Worm (Caenorhabditis elegans) whole organism, young adult: ENCODE results near the gene gcs-1.

Source experiments
- B0336.3 ChIP-seq: fragments of 200-800 bp; sonication (Bioruptor generic); IDR thresholded peaks from 2 replicates; pipeline ENCODE4 v1.3.6; 2022; ENCODE audit warnings: missing genetic modification characterization, missing compliant biosample characterization
- C17E4.6 ChIP-seq: fragments of 200-800 bp; sonication (Bioruptor generic); IDR thresholded peaks from 2 replicates; pipeline ENCODE4 v1.3.6; 2022; ENCODE audit warnings: missing genetic modification reagents, missing genetic modification characterization, missing compliant biosample characterization
- F33H1.4 ChIP-seq: fragments of 200-800 bp; sonication (Bioruptor generic); IDR thresholded peaks from 2 replicates; pipeline ENCODE4 v1.3.6; 2022; ENCODE audit warnings: missing genetic modification reagents, missing genetic modification characterization, missing compliant biosample characterization
- F37B4.10 ChIP-seq: fragments of 200-800 bp; sonication (Bioruptor generic); IDR thresholded peaks from 2 replicates; pipeline ENCODE4 v1.3.6; 2022; ENCODE audit warnings: missing genetic modification characterization, missing compliant biosample characterization
- F57A8.1 ChIP-seq: fragments of 200-800 bp; sonication (Bioruptor generic); optimal IDR thresholded peaks from 2 replicates; lab custom pipeline; 2018; ENCODE audit warnings: mild to moderate bottlenecking, missing genetic modification characterization, moderate library complexity, missing compliant biosample characterization
- K12H6.12 ChIP-seq: fragments of 200-800 bp; sonication (Bioruptor generic); optimal IDR thresholded peaks from 2 replicates; lab custom pipeline; 2018; ENCODE audit warnings: mild to moderate bottlenecking, missing genetic modification characterization, missing compliant biosample characterization
- Y53G8AR.9 ChIP-seq: fragments of 200-800 bp; sonication (Bioruptor generic); conservative IDR thresholded peaks from 2 replicates; pipeline ENCODE4 v1.3.6; 2022; ENCODE audit warnings: missing genetic modification reagents, missing genetic modification characterization, missing compliant biosample characterization
- Y67H2A.10 ChIP-seq: fragments of 200-800 bp; sonication (Bioruptor generic); conservative IDR thresholded peaks from 2 replicates; pipeline ENCODE4 v1.3.6; 2022; ENCODE audit warnings: missing genetic modification reagents, missing genetic modification characterization, missing compliant biosample characterization
- akir-1 ChIP-seq: fragments of 200-800 bp; sonication (Bioruptor generic); optimal IDR thresholded peaks from 2 replicates; lab custom pipeline; 2018; ENCODE audit warnings: mild to moderate bottlenecking, missing genetic modification characterization, moderate library complexity, missing compliant biosample characterization
- aptf-2 ChIP-seq: fragments of 200-800 bp; sonication (Bioruptor generic); conservative IDR thresholded peaks from 2 replicates; pipeline ENCODE4 v1.3.6; 2022; ENCODE audit warnings: missing genetic modification reagents, missing genetic modification characterization, missing compliant biosample characterization
- attf-5 ChIP-seq: fragments of 200-800 bp; sonication (Bioruptor generic); optimal IDR thresholded peaks from 2 replicates; lab custom pipeline; 2018; ENCODE audit warnings: mild to moderate bottlenecking, missing genetic modification characterization, missing compliant biosample characterization
- bed-2 ChIP-seq: fragments of 200-800 bp; sonication (Bioruptor generic); IDR thresholded peaks from 2 replicates; pipeline ENCODE4 v1.3.6; 2022; ENCODE audit warnings: missing genetic modification reagents, missing genetic modification characterization, missing compliant biosample characterization
- cebp-1 ChIP-seq, 2 experiments: fragments of 200-800 bp in 1 of 2; sonication (Bioruptor generic) in 1 of 2; sonication (generic microtip) in 1 of 2; IDR thresholded peaks in 1 of 2; optimal IDR thresholded peaks in 1 of 2; 2 replicates each; pipeline versions ENCODE4 v1.3.6 to Lab custom; 2017 to 2022; ENCODE audit warnings: missing compliant biosample characterization in 2 of 2, missing genetic modification characterization in 2 of 2, mild to moderate bottlenecking in 1 of 2, missing genetic modification reagents in 1 of 2, moderate library complexity in 1 of 2
- ceh-27 ChIP-seq: fragments of 200-800 bp; sonication (Bioruptor generic); optimal IDR thresholded peaks from 2 replicates; lab custom pipeline; 2018; ENCODE audit warnings: mild to moderate bottlenecking, missing genetic modification characterization, moderate library complexity, missing compliant biosample characterization
- ceh-79 ChIP-seq: sonication (generic microtip); optimal IDR thresholded peaks from 2 replicates; lab custom pipeline; 2017; ENCODE audit warnings: mild to moderate bottlenecking, missing genetic modification characterization, missing compliant biosample characterization
- chd-7 ChIP-seq: sonication (generic microtip); optimal IDR thresholded peaks from 2 replicates; lab custom pipeline; 2016; ENCODE audit warnings: mild to moderate bottlenecking, missing genetic modification characterization, moderate library complexity, missing compliant biosample characterization
- dox-1 ChIP-seq: fragments of 200-800 bp; sonication (Bioruptor generic); IDR thresholded peaks from 2 replicates; pipeline ENCODE4 v1.3.6; 2022; ENCODE audit warnings: missing genetic modification reagents, missing genetic modification characterization, missing compliant biosample characterization
- gei-17 ChIP-seq: fragments of 200-800 bp; sonication (Bioruptor generic); optimal IDR thresholded peaks from 2 replicates; lab custom pipeline; 2018; ENCODE audit warnings: mild to moderate bottlenecking, missing genetic modification characterization, missing compliant biosample characterization
- hmg-1.2 ChIP-seq: fragments of 200-800 bp; sonication (Bioruptor generic); IDR thresholded peaks from 2 replicates; pipeline ENCODE4 v1.3.6; 2022; ENCODE audit warnings: missing genetic modification reagents, missing genetic modification characterization, missing compliant biosample characterization
- let-526 ChIP-seq: fragments of 200-800 bp; sonication (Bioruptor generic); IDR thresholded peaks from 2 replicates; pipeline ENCODE4 v1.3.6; 2022; ENCODE audit warnings: missing genetic modification reagents, missing genetic modification characterization, missing compliant biosample characterization
- lin-26 ChIP-seq: fragments of 200-800 bp; sonication (Bioruptor generic); IDR thresholded peaks from 2 replicates; pipeline ENCODE4 v1.3.6; 2022; ENCODE audit warnings: missing genetic modification reagents, missing genetic modification characterization, missing compliant biosample characterization
- lin-40 ChIP-seq: sonication (generic microtip); optimal IDR thresholded peaks from 2 replicates; lab custom pipeline; 2016; ENCODE audit warnings: missing genetic modification characterization, mild to moderate bottlenecking, missing compliant biosample characterization, missing genotype, missing genetic modification reagents
- madf-10 ChIP-seq: sonication (generic microtip); optimal IDR thresholded peaks from 2 replicates; lab custom pipeline; 2016; ENCODE audit warnings: mild to moderate bottlenecking, missing genetic modification characterization, missing compliant biosample characterization
- madf-3 ChIP-seq: fragments of 200-800 bp; sonication (Bioruptor generic); IDR thresholded peaks from 2 replicates; pipeline ENCODE4 v1.3.6; 2022; ENCODE audit warnings: missing genetic modification reagents, missing genetic modification characterization, missing compliant biosample characterization
- mcd-1 ChIP-seq: fragments of 200-800 bp; sonication (Bioruptor generic); IDR thresholded peaks from 2 replicates; pipeline ENCODE4 v1.3.6; 2022; ENCODE audit warnings: missing genetic modification reagents, missing genetic modification characterization, missing compliant biosample characterization
- nfya-1 ChIP-seq: sonication (generic microtip); optimal IDR thresholded peaks from 2 replicates; lab custom pipeline; 2017; ENCODE audit warnings: antibody characterized with exemption, missing compliant biosample characterization, missing genetic modification characterization, borderline replicate concordance; ENCODE audit not compliant: insufficient read depth
- nfya-2 ChIP-seq: fragments of 200-800 bp; sonication (Bioruptor generic); IDR thresholded peaks from 2 replicates; pipeline ENCODE4 v1.3.6; 2022; ENCODE audit warnings: missing genetic modification reagents, missing genetic modification characterization, missing compliant biosample characterization
- nhr-120 ChIP-seq: fragments of 200-800 bp; sonication (Bioruptor generic); IDR thresholded peaks from 2 replicates; pipeline ENCODE4 v1.3.6; 2022; ENCODE audit warnings: missing genetic modification characterization, missing compliant biosample characterization
- nhr-90 ChIP-seq: sonication (generic microtip); optimal IDR thresholded peaks from 2 replicates; lab custom pipeline; 2016; ENCODE audit warnings: missing genotype, mild to moderate bottlenecking, missing genetic modification characterization, missing compliant biosample characterization
- pbrm-1 ChIP-seq: fragments of 200-800 bp; sonication (Bioruptor generic); IDR thresholded peaks from 2 replicates; pipeline ENCODE4 v1.3.6; 2022; ENCODE audit warnings: missing genetic modification reagents, missing genetic modification characterization, missing compliant biosample characterization
- rcor-1 ChIP-seq: fragments of 200-800 bp; sonication (Bioruptor generic); IDR thresholded peaks from 2 replicates; pipeline ENCODE4 v1.3.6; 2022; ENCODE audit warnings: missing genetic modification reagents, missing genetic modification characterization, missing compliant biosample characterization
- snpc-4 ChIP-seq, 5 experiments: fragments of 150-350 bp in 1 of 5; sonication (generic microtip) in 4 of 5; optimal IDR thresholded peaks; 2 replicates each; lab custom pipeline; 2014 to 2018; ENCODE audit warnings: missing genetic modification characterization in 5 of 5, missing biosample characterization in 3 of 5, antibody characterized with exemption in 2 of 5, mild to moderate bottlenecking in 2 of 5, missing compliant biosample characterization in 2 of 5, missing genotype in 2 of 5, moderate library complexity in 2 of 5, missing genetic modification reagents in 1 of 5
- somi-1 ChIP-seq: fragments of 200-800 bp; sonication (Bioruptor generic); optimal IDR thresholded peaks from 2 replicates; lab custom pipeline; 2018; ENCODE audit warnings: mild to moderate bottlenecking, missing genetic modification characterization, missing compliant biosample characterization
- unc-62 ChIP-seq: fragments of 150-350 bp; optimal IDR thresholded peaks from 2 replicates; lab custom pipeline; 2014; ENCODE audit warnings: missing biosample characterization, missing genetic modification reagents, missing genetic modification characterization
- zfh-2 ChIP-seq: fragments of 200-800 bp; sonication (Bioruptor generic); conservative IDR thresholded peaks from 2 replicates; pipeline ENCODE4 v1.3.6; 2022; ENCODE audit warnings: missing genetic modification reagents, missing genetic modification characterization, missing compliant biosample characterization
- ztf-18 ChIP-seq: sonication (generic microtip); optimal IDR thresholded peaks from 2 replicates; lab custom pipeline; 2016; ENCODE audit warnings: missing genotype, mild to moderate bottlenecking, missing genetic modification characterization, missing compliant biosample characterization
- ztf-3 ChIP-seq: fragments of 200-800 bp; sonication (Bioruptor generic); optimal IDR thresholded peaks from 2 replicates; lab custom pipeline; 2018; ENCODE audit warnings: mild to moderate bottlenecking, missing genetic modification characterization, missing compliant biosample characterization

The gcs-1 gene

ce11 chrII:9069836-9070235 is 31.7 kb upstream of the gcs-1 start:
- TF ChIP-seq bed-2 (GFP tag; lab: Robert Waterston, UW): no peak
- TF ChIP-seq nhr-120: no peak
- TF ChIP-seq madf-3: 0 out of 2 replicates have a peak, but pooled peaks have one; percentile 19
- TF ChIP-seq mcd-1 (GFP tag; lab: Robert Waterston, UW): 0 out of 2 replicates have a peak, but pooled peaks have one; percentile 23
- TF ChIP-seq F57A8.1 (GFP tag; lab: Kevin White, UChicago): no peak
- TF ChIP-seq zfh-2 (GFP tag; lab: Robert Waterston, UW): peak; percentile 75
- TF ChIP-seq, all 124 proteins: peak for 3

- no peak for TF ChIP-seq unc-62 (GFP tag; lab: Kevin White, UChicago)
- TF ChIP-seq nfya-2 (GFP tag; lab: Robert Waterston, UW): no peak
- TF ChIP-seq aptf-2 (GFP tag; lab: Robert Waterston, UW): no peak
Observed at ce11 chrII:9064437-9064836, 26.3 kb upstream of the gcs-1 start.

- TF ChIP-seq zfh-2 (GFP tag; lab: Robert Waterston, UW) (no peak), Y53G8AR.9 (GFP tag; lab: Robert Waterston, UW) (0 out of 2 replicates have a peak, but pooled peaks have one; percentile 56)
Observed at ce11 chrII:9063350-9063749, 25.2 kb upstream of the gcs-1 start.

- 0 out of 2 replicates have a peak, but pooled peaks have one; percentile 27 for TF ChIP-seq F37B4.10 (GFP tag; lab: Robert Waterston, UW)
- no peak for TF ChIP-seq let-526 (GFP tag; lab: Robert Waterston, UW)
- no peak for TF ChIP-seq nfya-1 (tag; lab: Kevin White, UChicago)
- TF ChIP-seq somi-1 (GFP tag; lab: Kevin White, UChicago): no peak
- peak; percentile 61; the same call in 1 of the 2 replicates for TF ChIP-seq cebp-1 (GFP tag; IDR thresholded peaks at IDR 0.05; lab: Robert Waterston, UW)
- peak; percentile 91 for TF ChIP-seq cebp-1 (tag; optimal IDR thresholded peaks at IDR 0.05; lab: Kevin White, UChicago)
- TF ChIP-seq C17E4.6 (GFP tag; lab: Robert Waterston, UW): no peak
Observed at ce11 chrII:9062261-9062948, 24.3 kb upstream of the gcs-1 start.

ce11 chrII:9061557-9062183 is 23.6 kb upstream of the gcs-1 start:
- TF ChIP-seq ztf-18 (tag; lab: Kevin White, UChicago) (peak; percentile 33), hmg-1.2 (GFP tag; lab: Robert Waterston, UW) (peak; percentile 81), ceh-27 (peak; percentile 64), K12H6.12 (tag; lab: Kevin White, UChicago) (peak; percentile 75), gei-17 (no peak), pbrm-1 (GFP tag; lab: Robert Waterston, UW) (peak; percentile 47; the same call in 1 of the 2 replicates), B0336.3 (GFP tag; lab: Robert Waterston, UW) (peak; percentile 48; the same call in 1 of the 2 replicates), akir-1 (GFP tag; lab: Kevin White, UChicago) (no peak), dox-1 (GFP tag; lab: Robert Waterston, UW) (peak; percentile 50), lin-26 (GFP tag; lab: Robert Waterston, UW) (peak; percentile 71; the same call in 1 of the 2 replicates), cebp-1 (GFP tag; IDR thresholded peaks at IDR 0.05; lab: Robert Waterston, UW) (0 out of 2 replicates have a peak, but pooled peaks have one; percentile 28), cebp-1 (tag; optimal IDR thresholded peaks at IDR 0.05; lab: Kevin White, UChicago) (peak; percentile 78), madf-10 (peak; percentile 90), snpc-4 (GFP tag; optimal IDR thresholded peaks at IDR 0.05; lab: Kevin White, UChicago) (no peak), snpc-4 (tag; optimal IDR thresholded peaks at IDR 0.05; lab: Kevin White, UChicago) (peak; percentile 5 to 55 (median 36)), lin-40 (tag; lab: Kevin White, UChicago) (peak; percentile 56), rcor-1 (peak; percentile 31; the same call in 1 of the 2 replicates), nhr-90 (tag; lab: Kevin White, UChicago) (peak; percentile 56), attf-5 (GFP tag; lab: Kevin White, UChicago) (peak; percentile 76), chd-7 (tag; lab: Kevin White, UChicago) (peak; percentile 20), Y67H2A.10 (GFP tag; lab: Robert Waterston, UW) (no peak), ztf-3 (GFP tag; lab: Kevin White, UChicago) (no peak), ceh-79 (tag; lab: Kevin White, UChicago) (no peak), F33H1.4 (GFP tag; lab: Robert Waterston, UW) (0 out of 2 replicates have a peak, but pooled peaks have one; percentile 18)
